Fruit fly (Drosophila melanogaster): ENCODE results near the gene Jon66Cii.

The Jon66Cii gene

DNA sequence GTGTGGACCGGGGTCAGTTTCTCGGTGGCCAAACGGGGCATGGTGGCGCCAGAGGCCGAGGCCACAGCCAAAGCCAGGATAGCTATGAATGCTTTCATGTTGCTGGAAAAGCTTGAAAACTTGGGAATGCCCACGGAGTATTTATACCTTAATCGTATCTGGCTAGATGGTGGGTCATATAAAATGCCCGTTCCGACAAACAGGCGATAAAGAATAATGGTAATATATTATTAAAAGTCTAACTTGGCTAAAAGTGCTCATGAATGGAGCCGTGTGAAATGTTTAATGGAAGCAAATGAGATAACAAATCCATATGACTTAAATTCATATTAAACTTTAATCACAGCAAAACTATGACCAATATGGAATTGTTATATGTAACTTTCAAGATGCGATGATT is at the start of gene Jon66Cii:
Gene Jon66Cii (minus strand): TSS at position 101 of the 400 bp plus-strand sequence.
- TF ChIP-seq CG8632 (GFP tag; optimal IDR thresholded peaks at IDR 0.05) (no peak), Hr39 (GFP tag; optimal IDR thresholded peaks at IDR 0.05) (no peak), CG10631 (GFP tag; optimal IDR thresholded peaks at IDR 0.05) (no peak), acj6 (GFP tag; optimal IDR thresholded peaks at IDR 0.05) (no peak), CG7368 (GFP tag; optimal IDR thresholded peaks at IDR 0.05) (no peak), CG11902 (GFP tag; optimal IDR thresholded peaks at IDR 0.05) (no peak), Sox102F (GFP tag; optimal IDR thresholded peaks at IDR 0.05) (no peak), pdm3 (GFP tag; optimal IDR thresholded peaks at IDR 0.05) (no peak)

DNA sequence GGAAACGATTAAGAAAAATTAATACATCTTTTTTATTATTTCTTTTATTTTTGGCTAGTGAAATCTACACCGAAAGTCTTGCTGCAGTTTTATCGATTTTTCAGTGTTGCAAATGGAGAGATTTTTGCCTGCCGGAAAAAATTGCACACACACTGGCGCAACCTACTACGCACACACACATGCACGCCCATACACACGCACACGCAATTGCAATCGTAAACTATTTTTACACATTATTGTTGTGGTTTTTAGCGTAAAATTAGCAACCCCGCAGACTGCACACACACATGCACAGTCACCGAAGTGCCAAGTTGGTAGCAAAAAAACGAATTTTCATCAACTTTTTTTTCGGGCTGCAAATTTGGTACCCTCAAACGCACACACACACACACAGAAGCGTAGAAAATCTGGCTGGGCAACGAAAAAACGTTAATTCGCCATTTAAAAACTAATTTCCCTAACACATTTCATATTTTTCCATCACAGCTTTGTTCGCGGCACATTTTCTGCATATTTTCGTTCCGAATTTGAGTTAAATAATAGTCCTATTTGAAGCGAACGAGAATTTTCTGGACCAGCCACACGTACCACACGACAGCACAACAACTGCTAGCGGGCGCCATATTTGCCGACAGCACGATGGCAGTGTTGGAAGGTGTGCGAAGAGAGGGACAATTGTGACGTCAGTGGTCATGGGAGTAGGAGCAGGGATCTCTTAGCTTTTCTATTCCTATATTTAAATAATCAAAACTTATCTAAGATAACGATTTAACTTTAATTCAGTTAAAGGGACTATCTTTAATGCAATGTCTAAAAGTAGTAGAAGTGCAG is 48.5 kb upstream of the Jon66Cii start, which contains the start of gene Unr:
Gene Unr (minus strand): TSS at position 637 of the 831 bp plus-strand sequence.
- peak; percentile 88 for TF ChIP-seq Gug (GFP tag; IDR thresholded peaks at IDR 0.05)
- TF ChIP-seq Eip93F (GFP tag; optimal IDR thresholded peaks at IDR 0.05): no peak
- peak; percentile 77 for TF ChIP-seq topi (GFP tag; optimal IDR thresholded peaks at IDR 0.05)
- peak; percentile 81 for TF ChIP-seq CG6792 (GFP tag; optimal IDR thresholded peaks at IDR 0.05)
- TF ChIP-seq Ets96B (tag; optimal IDR thresholded peaks at IDR 0.05): peak; percentile 60
- TF ChIP-seq CG31627 (GFP tag; optimal IDR thresholded peaks at IDR 0.05): peak; percentile 84
- TF ChIP-seq CG10631 (GFP tag; optimal IDR thresholded peaks at IDR 0.05): peak; percentile 77
- peak; percentile 78 for TF ChIP-seq Sox102F (GFP tag; optimal IDR thresholded peaks at IDR 0.05)
- peak; percentile 54 for TF ChIP-seq CG7368 (GFP tag; optimal IDR thresholded peaks at IDR 0.05)
- peak; percentile 49 for TF ChIP-seq fkh (GFP tag; optimal IDR thresholded peaks at IDR 0.05)
- TF ChIP-seq CG8632 (GFP tag; optimal IDR thresholded peaks at IDR 0.05): peak; percentile 64
- peak; percentile 86 for TF ChIP-seq esn (GFP tag; optimal IDR thresholded peaks at IDR 0.05)
- TF ChIP-seq CG4318 (GFP tag; optimal IDR thresholded peaks at IDR 0.05): peak; percentile 42
- TF ChIP-seq net (GFP tag; optimal IDR thresholded peaks at IDR 0.05): peak; percentile 83
- peak; percentile 48 for TF ChIP-seq Sox15 (GFP tag; optimal IDR thresholded peaks at IDR 0.05)
- peak; percentile 91 for TF ChIP-seq eg (GFP tag; IDR thresholded peaks at IDR 0.05)
- TF ChIP-seq fd59A (GFP tag; optimal IDR thresholded peaks at IDR 0.05): peak; percentile 13
- TF ChIP-seq Sox14 (GFP tag; optimal IDR thresholded peaks at IDR 0.05): peak; percentile 77
- TF ChIP-seq CG34406 (GFP tag; optimal IDR thresholded peaks at IDR 0.05): peak; percentile 62
- TF ChIP-seq salr (GFP tag; optimal IDR thresholded peaks at IDR 0.05): peak; percentile 32 to 38
- peak; percentile 47 for TF ChIP-seq CG11762 (GFP tag; optimal IDR thresholded peaks at IDR 0.05; ENCODE audit: insufficient read depth)
- peak; percentile 81 for TF ChIP-seq Eip75B (GFP tag; optimal IDR thresholded peaks at IDR 0.05)
- peak; percentile 62 for TF ChIP-seq CG32006 (GFP tag; optimal IDR thresholded peaks at IDR 0.05)
- TF ChIP-seq Blimp-1 (GFP tag; optimal IDR thresholded peaks at IDR 0.05): no peak
- TF ChIP-seq CG3032 (tag; optimal IDR thresholded peaks at IDR 0.05): peak; percentile 60
- peak; percentile 32 to 68 for TF ChIP-seq ss (GFP tag; optimal IDR thresholded peaks at IDR 0.05)
- peak; percentile 14 for TF ChIP-seq fd85E (GFP tag; optimal IDR thresholded peaks at IDR 0.05)
- TF ChIP-seq CG6163 (GFP tag; IDR thresholded peaks at IDR 0.05): peak; percentile 88
- peak; percentile 75 for TF ChIP-seq achi (GFP tag; optimal IDR thresholded peaks at IDR 0.05)
- peak; percentile 34 for TF ChIP-seq CG6854 (GFP tag; optimal IDR thresholded peaks at IDR 0.05)
- peak; percentile 79 for TF ChIP-seq Smox (GFP tag; optimal IDR thresholded peaks at IDR 0.05)
- TF ChIP-seq CG15336 (GFP tag; IDR thresholded peaks at IDR 0.05): peak; percentile 78
- no peak for TF ChIP-seq CG6276 (GFP tag; optimal IDR thresholded peaks at IDR 0.05)
- TF ChIP-seq CG9139 (GFP tag; optimal IDR thresholded peaks at IDR 0.05): peak; percentile 53
- TF ChIP-seq dac (GFP tag; optimal IDR thresholded peaks at IDR 0.05): peak; percentile 22
- peak; percentile 83 for TF ChIP-seq Met (GFP tag; optimal IDR thresholded peaks at IDR 0.05)
- peak; percentile 65 for TF ChIP-seq Ets21C (GFP tag; optimal IDR thresholded peaks at IDR 0.05)
- TF ChIP-seq Hr39 (GFP tag; optimal IDR thresholded peaks at IDR 0.05): peak; percentile 79
- peak; percentile 42 for TF ChIP-seq spab (GFP tag; optimal IDR thresholded peaks at IDR 0.05)
- TF ChIP-seq CG10669 (GFP tag; optimal IDR thresholded peaks at IDR 0.05): peak; percentile 63
- peak; percentile 75 for TF ChIP-seq vri (GFP tag; optimal IDR thresholded peaks at IDR 0.05)
- TF ChIP-seq OdsH (GFP tag; optimal IDR thresholded peaks at IDR 0.05): peak; percentile 81
- peak; percentile 81 for TF ChIP-seq acj6 (GFP tag; optimal IDR thresholded peaks at IDR 0.05)
- peak; percentile 89 for TF ChIP-seq CG3919 (GFP tag; optimal IDR thresholded peaks at IDR 0.05)
- peak; percentile 84 for TF ChIP-seq pdm3 (GFP tag; optimal IDR thresholded peaks at IDR 0.05)
